Fruit fly (Drosophila melanogaster) whole organism, embryonic: ENCODE data around the gene bin.

Experiments used
- Asciz ChIP-seq: fragments of 200-800 bp; sonication (Bioruptor generic); optimal IDR thresholded peaks from 2 replicates; lab custom pipeline; 2017; ENCODE audit warnings: missing biosample characterization, mild to moderate bottlenecking, missing genetic modification characterization, missing genetic modification reagents
- B-H1 ChIP-seq: fragments of 200-800 bp; sonication (Bioruptor generic); IDR thresholded peaks from 3 replicates; pipeline ENCODE4 v1.3.6; 2022; ENCODE audit warnings: missing biosample characterization, missing genetic modification characterization
- Blimp-1 ChIP-seq: fragments of 200-800 bp; sonication (Bioruptor generic); optimal IDR thresholded peaks from 3 replicates; lab custom pipeline; 2018; ENCODE audit warnings: missing biosample characterization, missing genetic modification characterization, mild to moderate bottlenecking, moderate library complexity, missing genetic modification reagents
- CG11247 ChIP-seq: fragments of 200-800 bp; sonication (Bioruptor generic); IDR thresholded peaks from 2 replicates; pipeline ENCODE4 v1.3.6; 2022; ENCODE audit warnings: missing biosample characterization, missing genetic modification characterization
- CG12299 ChIP-seq: fragments of 200-800 bp; sonication (Bioruptor generic); optimal IDR thresholded peaks from 2 replicates; lab custom pipeline; 2018; ENCODE audit warnings: missing biosample characterization, mild to moderate bottlenecking, missing genetic modification characterization
- CG13296 ChIP-seq: fragments of 200-800 bp; sonication (Bioruptor generic); optimal IDR thresholded peaks from 3 replicates; lab custom pipeline; 2018; ENCODE audit warnings: missing biosample characterization, mild to moderate bottlenecking, missing genetic modification characterization
- CG15011 ChIP-seq: fragments of 200-800 bp; sonication (Bioruptor generic); optimal IDR thresholded peaks from 3 replicates; lab custom pipeline; 2018; ENCODE audit warnings: missing biosample characterization, mild to moderate bottlenecking, missing genetic modification characterization
- CG15073 ChIP-seq: fragments of 200-800 bp; sonication (Bioruptor generic); optimal IDR thresholded peaks from 2 replicates; lab custom pipeline; 2016; ENCODE audit warnings: missing biosample characterization, missing genetic modification characterization
- CG15601 ChIP-seq: fragments of 200-800 bp; sonication (Bioruptor generic); optimal IDR thresholded peaks from 3 replicates; lab custom pipeline; 2019; ENCODE audit warnings: missing biosample characterization, mild to moderate bottlenecking, missing genetic modification characterization, moderate library complexity
- CG17328 ChIP-seq: fragments of 200-800 bp; sonication (Bioruptor generic); IDR thresholded peaks from 2 replicates; pipeline ENCODE4 v1.3.6; 2022; ENCODE audit warnings: missing biosample characterization, missing genetic modification characterization
- CG1832 ChIP-seq: fragments of 200-800 bp; sonication (Bioruptor generic); optimal IDR thresholded peaks from 2 replicates; lab custom pipeline; 2017; ENCODE audit warnings: missing biosample characterization, mild to moderate bottlenecking, missing genetic modification characterization, inconsistent platforms
- CG18476 ChIP-seq: fragments of 200-800 bp; sonication (Bioruptor generic); optimal IDR thresholded peaks from 2 replicates; lab custom pipeline; 2016; ENCODE audit warnings: missing biosample characterization, mild to moderate bottlenecking, missing genetic modification characterization
- CG3065 ChIP-seq: fragments of 200-800 bp; sonication (Bioruptor generic); optimal IDR thresholded peaks from 2 replicates; lab custom pipeline; 2016; ENCODE audit warnings: missing biosample characterization, missing genetic modification characterization
- CG33213 ChIP-seq: fragments of 200-800 bp; sonication (Bioruptor generic); optimal IDR thresholded peaks from 3 replicates; lab custom pipeline; 2016; ENCODE audit warnings: missing biosample characterization, missing genetic modification characterization
- CG3726 ChIP-seq: fragments of 200-800 bp; sonication (Bioruptor generic); IDR thresholded peaks from 3 replicates; pipeline ENCODE4, ENCODE4 v1.3.6; 2022; ENCODE audit warnings: missing biosample characterization, missing genetic modification characterization
- CG6689 ChIP-seq: fragments of 200-800 bp; sonication (Bioruptor generic); IDR thresholded peaks from 2 replicates; pipeline ENCODE4 v1.3.6; 2022; ENCODE audit warnings: missing biosample characterization, missing genetic modification characterization
- CG6813 ChIP-seq: fragments of 200-800 bp; sonication (Bioruptor generic); optimal IDR thresholded peaks from 2 replicates; lab custom pipeline; 2017; ENCODE audit warnings: missing biosample characterization, missing genetic modification characterization, mild to moderate bottlenecking, moderate library complexity, missing genetic modification reagents
- CG7786 ChIP-seq: fragments of 200-800 bp; sonication (Bioruptor generic); optimal IDR thresholded peaks from 2 replicates; lab custom pipeline; 2016; ENCODE audit warnings: missing biosample characterization, missing genetic modification characterization
- CG9932 ChIP-seq: fragments of 200-800 bp; sonication (Bioruptor generic); IDR thresholded peaks from 2 replicates; pipeline ENCODE4 v1.3.6; 2022; ENCODE audit warnings: missing biosample characterization, missing genetic modification characterization
- CHES-1-like ChIP-seq: fragments of 200-800 bp; sonication (Bioruptor generic); optimal IDR thresholded peaks from 2 replicates; lab custom pipeline; 2016; ENCODE audit warnings: missing biosample characterization, missing genetic modification characterization
- D19A ChIP-seq: fragments of 200-800 bp; optimal IDR thresholded peaks from 3 replicates; lab custom pipeline; 2019; ENCODE audit warnings: missing biosample characterization, mild to moderate bottlenecking, missing genetic modification characterization, moderate library complexity
- HLH4C ChIP-seq: fragments of 200-800 bp; sonication (Bioruptor generic); IDR thresholded peaks from 3 replicates; pipeline ENCODE4 v1.3.6; 2022; ENCODE audit warnings: missing biosample characterization, missing genetic modification characterization; ENCODE audit not compliant: partially characterized antibody
- HLH54F ChIP-seq: fragments of 200-800 bp; sonication (Bioruptor generic); optimal IDR thresholded peaks from 3 replicates; lab custom pipeline; 2016; ENCODE audit warnings: missing biosample characterization, missing genetic modification characterization
- Hmr ChIP-seq: fragments of 200-800 bp; sonication (Bioruptor generic); optimal IDR thresholded peaks from 3 replicates; lab custom pipeline; 2017; ENCODE audit warnings: mild to moderate bottlenecking, missing biosample characterization, missing genetic modification reagents, missing genetic modification characterization
- Kr ChIP-seq: fragments of 200-800 bp; sonication (Bioruptor generic); optimal IDR thresholded peaks from 2 replicates; lab custom pipeline; 2017; ENCODE audit warnings: missing biosample characterization, mild to moderate bottlenecking, missing genetic modification characterization
- Lhr ChIP-seq: fragments of 200-800 bp; sonication (Bioruptor generic); optimal IDR thresholded peaks from 3 replicates; lab custom pipeline; 2017; ENCODE audit warnings: mild to moderate bottlenecking, missing biosample characterization, missing genetic modification reagents, missing genetic modification characterization
- Mes4 ChIP-seq: fragments of 200-800 bp; sonication (Bioruptor generic); optimal IDR thresholded peaks from 2 replicates; lab custom pipeline; 2016; ENCODE audit warnings: missing biosample characterization, missing genetic modification characterization
- Neu2 ChIP-seq: fragments of 200-800 bp; sonication (Bioruptor generic); optimal IDR thresholded peaks from 3 replicates; lab custom pipeline; 2016; ENCODE audit warnings: missing biosample characterization, missing genetic modification characterization, borderline replicate concordance
- Pdp1 ChIP-seq, 2 experiments: fragments of 200-800 bp; sonication (Bioruptor generic); optimal IDR thresholded peaks; 3 replicates each; lab custom pipeline; 2016; ENCODE audit warnings: missing biosample characterization in 2 of 2, missing genetic modification characterization in 2 of 2, mild to moderate bottlenecking in 1 of 2, moderate library complexity in 1 of 2
- Ptx1 ChIP-seq: fragments of 200-800 bp; sonication (Bioruptor generic); IDR thresholded peaks from 2 replicates; pipeline ENCODE4 v1.3.6; 2022; ENCODE audit warnings: missing biosample characterization, missing genetic modification characterization
- Sin3A ChIP-seq: fragments of >200 bp; optimal IDR thresholded peaks from 2 replicates; lab custom pipeline; 2018
- Six4 ChIP-seq: fragments of 200-800 bp; sonication (Bioruptor generic); optimal IDR thresholded peaks from 2 replicates; lab custom pipeline; 2016; ENCODE audit warnings: missing biosample characterization, missing genetic modification characterization
- Sry-β ChIP-seq: fragments of 200-800 bp; sonication (Bioruptor generic); optimal IDR thresholded peaks from 2 replicates; lab custom pipeline; 2018; ENCODE audit warnings: missing biosample characterization, mild to moderate bottlenecking, missing genetic modification characterization, moderate library complexity
- Ssrp ChIP-seq: fragments of 200-800 bp; sonication (Bioruptor generic); optimal IDR thresholded peaks from 2 replicates; lab custom pipeline; 2018; ENCODE audit warnings: missing biosample characterization, mild to moderate bottlenecking, missing genetic modification characterization, moderate library complexity
- btn ChIP-seq: fragments of 200-800 bp; sonication (Bioruptor generic); optimal IDR thresholded peaks from 2 replicates; lab custom pipeline; 2016; ENCODE audit warnings: missing biosample characterization, missing genetic modification characterization
- cato ChIP-seq: fragments of 200-800 bp; sonication (Bioruptor generic); optimal IDR thresholded peaks from 2 replicates; lab custom pipeline; 2016; ENCODE audit warnings: missing biosample characterization, missing genetic modification characterization, borderline replicate concordance
- chif ChIP-seq, 2 experiments: fragments of 200-800 bp; sonication (Bioruptor generic); optimal IDR thresholded peaks; 3 replicates each; lab custom pipeline; 2016; ENCODE audit warnings: missing biosample characterization in 2 of 2, missing genetic modification characterization in 2 of 2
- corto ChIP-seq: fragments of 200-800 bp; sonication (Bioruptor generic); optimal IDR thresholded peaks from 2 replicates; lab custom pipeline; 2016; ENCODE audit warnings: missing biosample characterization, mild to moderate bottlenecking, missing genetic modification characterization, moderate library complexity
- emc ChIP-seq: fragments of 200-800 bp; sonication (Bioruptor generic); optimal IDR thresholded peaks from 2 replicates; lab custom pipeline; 2016; ENCODE audit warnings: missing biosample characterization, missing genetic modification characterization
- fd102C ChIP-seq: fragments of 200-800 bp; sonication (Bioruptor generic); optimal IDR thresholded peaks from 2 replicates; lab custom pipeline; 2018; ENCODE audit warnings: missing biosample characterization, mild to moderate bottlenecking, missing genetic modification characterization, moderate library complexity
- gce ChIP-seq: fragments of 200-800 bp; sonication (Bioruptor generic); IDR thresholded peaks from 3 replicates; pipeline ENCODE4 v1.3.6; 2022; ENCODE audit warnings: missing biosample characterization, missing genetic modification characterization
- grn ChIP-seq: fragments of 200-800 bp; sonication (Bioruptor generic); optimal IDR thresholded peaks from 3 replicates; lab custom pipeline; 2017; ENCODE audit warnings: missing biosample characterization, missing genetic modification characterization
- ind ChIP-seq: fragments of 200-800 bp; sonication (Bioruptor generic); optimal IDR thresholded peaks from 3 replicates; lab custom pipeline; 2016; ENCODE audit warnings: missing biosample characterization, missing genetic modification characterization
- jigr1 ChIP-seq: fragments of 200-800 bp; sonication (Bioruptor generic); IDR thresholded peaks from 3 replicates; pipeline ENCODE4 v1.3.6; 2022; ENCODE audit warnings: missing biosample characterization, missing genetic modification characterization
- lbe ChIP-seq: fragments of 200-800 bp; sonication (Bioruptor generic); optimal IDR thresholded peaks from 2 replicates; lab custom pipeline; 2016; ENCODE audit warnings: missing biosample characterization, mild to moderate bottlenecking, missing genetic modification characterization
- mam ChIP-seq: fragments of 200-800 bp; sonication (Bioruptor generic); optimal IDR thresholded peaks from 3 replicates; lab custom pipeline; 2016; ENCODE audit warnings: missing biosample characterization, missing genetic modification characterization
- mld ChIP-seq: fragments of 200-800 bp; sonication (Bioruptor generic); IDR thresholded peaks from 3 replicates; pipeline ENCODE4 v1.3.6; 2022; ENCODE audit warnings: missing biosample characterization, missing genetic modification characterization; ENCODE audit not compliant: partially characterized antibody
- oc ChIP-seq: fragments of 200-800 bp; sonication (Bioruptor generic); optimal IDR thresholded peaks from 2 replicates; lab custom pipeline; 2018; ENCODE audit warnings: missing biosample characterization, mild to moderate bottlenecking, missing genetic modification characterization, moderate library complexity
- stwl ChIP-seq: fragments of 200-800 bp; sonication (Bioruptor generic); optimal IDR thresholded peaks from 3 replicates; lab custom pipeline; 2018; ENCODE audit warnings: missing biosample characterization, mild to moderate bottlenecking, missing genetic modification characterization, moderate library complexity
- tio ChIP-seq: fragments of 200-800 bp; sonication (Bioruptor generic); optimal IDR thresholded peaks from 2 replicates; lab custom pipeline; 2017; ENCODE audit warnings: missing biosample characterization, missing genetic modification characterization, inconsistent platforms
- ttk ChIP-seq: fragments of 200-800 bp; sonication (Bioruptor generic); IDR thresholded peaks from 2 replicates; pipeline ENCODE4 v2.1.2; 2022; ENCODE audit warnings: missing biosample characterization, missing genetic modification characterization

bin gene

DNA sequence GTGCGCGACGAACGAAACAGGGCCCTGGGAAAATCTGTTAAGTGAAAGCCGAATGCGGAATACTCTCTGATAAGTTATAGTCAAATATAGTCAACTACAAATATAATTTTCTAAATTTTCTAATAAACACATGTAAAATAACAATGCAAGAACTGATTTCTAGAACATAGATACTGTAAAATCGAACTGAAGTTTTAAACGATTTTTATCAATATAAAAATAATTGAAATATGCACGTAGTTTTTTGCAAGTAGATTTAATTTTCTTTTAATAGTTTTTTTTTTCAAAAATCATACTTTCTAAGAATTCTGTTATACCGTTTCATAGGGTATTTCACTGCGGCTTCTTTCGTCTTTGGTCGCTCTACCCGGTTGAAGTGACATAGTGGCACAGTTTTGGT lies 17.9 kb downstream of the bin start (continued):
- TF ChIP-seq CG12299 (tag; lab: Kevin White, UChicago) (peak; percentile 23), CG13296 (peak; percentile 91), corto (GFP tag; lab: Kevin White, UChicago) (no peak), CG15073 (GFP tag; lab: Kevin White, UChicago) (peak; percentile 19), oc (tag; lab: Kevin White, UChicago) (peak; percentile 87), tio (GFP tag; lab: Kevin White, UChicago) (peak; percentile 75), CG15011 (GFP tag; lab: Kevin White, UChicago) (peak; percentile 75), Ssrp (peak; percentile 94), Mes4 (peak; percentile 29), D19A (tag; lab: Kevin White, UChicago) (peak; percentile 98), HLH54F (GFP tag; lab: Kevin White, UChicago) (no peak), mam (GFP tag; lab: Kevin White, UChicago) (peak; percentile 69), Lhr (peak; percentile 62), chif (GFP tag; optimal IDR thresholded peaks at IDR 0.05; lab: Kevin White, UChicago) (peak; percentile 50 to 63), CG3726 (GFP tag; lab: Robert Waterston, UW) (peak; percentile 64; the same call in 1 of the 3 replicates), grn (GFP tag; lab: Kevin White, UChicago) (no peak), ttk (GFP tag; lab: Robert Waterston, UW) (peak; percentile 73), jigr1 (GFP tag; lab: Robert Waterston, UW) (peak; percentile 58; the same call in 1 of the 3 replicates), Neu2 (no peak), Blimp-1 (peak; percentile 93), HLH4C (no peak), stwl (no peak), CG3065 (no peak), B-H1 (GFP tag; lab: Robert Waterston, UW) (peak; percentile 50; the same call in 2 of the 3 replicates), emc (GFP tag; lab: Kevin White, UChicago) (no peak), btn (GFP tag; lab: Kevin White, UChicago) (no peak), CG17328 (GFP tag; lab: Robert Waterston, UW) (peak; percentile 65), mld (no peak), cato (GFP tag; lab: Kevin White, UChicago) (peak; percentile 35), gce (GFP tag; lab: Robert Waterston, UW) (no peak), CG1832 (GFP tag; lab: Kevin White, UChicago) (no peak), CG7786 (GFP tag; lab: Kevin White, UChicago) (peak; percentile 20), Six4 (GFP tag; lab: Kevin White, UChicago) (peak; percentile 77), Hmr (GFP tag; lab: Kevin White, UChicago) (peak; percentile 66), Sin3A (no peak), CG11247 (GFP tag; lab: Robert Waterston, UW) (no peak), CG9932 (GFP tag; lab: Robert Waterston, UW) (0 out of 2 replicates have a peak, but pooled peaks have one; percentile 18), CG15601 (peak; percentile 89), Asciz (GFP tag; lab: Kevin White, UChicago) (peak; percentile 92), fd102C (GFP tag; lab: Kevin White, UChicago) (no peak), CG18476 (GFP tag; lab: Kevin White, UChicago) (peak; percentile 75), Kr (GFP tag; lab: Kevin White, UChicago) (no peak), Sry-β (GFP tag; lab: Kevin White, UChicago) (no peak), CHES-1-like (no peak), CG6813 (peak; percentile 78), lbe (GFP tag; lab: Kevin White, UChicago) (no peak), Ptx1 (GFP tag; lab: Robert Waterston, UW) (peak; percentile 77), CG33213 (no peak), Pdp1 (GFP tag; optimal IDR thresholded peaks at IDR 0.05; lab: Kevin White, UChicago) (peak; percentile 43 to 53), ind (GFP tag; lab: Kevin White, UChicago) (peak; percentile 77), CG6689 (GFP tag; lab: Robert Waterston, UW) (peak; percentile 81)
